Fruit fly (Drosophila melanogaster): Measurements from ENCODE around the gene sim.

DNA sequence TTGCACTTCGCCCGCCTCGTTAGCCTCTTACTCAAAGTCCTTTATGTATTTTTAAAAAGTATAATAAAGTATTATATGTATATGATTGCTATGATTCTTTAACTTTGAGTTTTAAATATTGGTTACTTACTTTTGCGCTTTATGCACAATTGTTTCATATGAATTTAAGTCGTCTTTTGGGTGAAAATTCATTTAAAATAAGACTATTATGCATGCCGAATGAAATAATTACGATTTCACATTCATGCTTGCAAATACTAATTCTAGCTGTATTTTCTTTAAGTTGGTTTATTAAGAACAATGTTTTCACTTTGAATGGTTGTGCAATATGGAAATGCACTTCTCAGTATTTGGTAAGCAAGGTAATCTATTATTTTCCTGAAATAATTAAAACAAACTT, 28.4 kb downstream of the sim start, which contains the start of gene CG43063:
- TF ChIP-seq psq (optimal IDR thresholded peaks at IDR 0.05): no peak
- no peak for TF ChIP-seq Myc (optimal IDR thresholded peaks at IDR 0.05)
- TF ChIP-seq Sin3A (optimal IDR thresholded peaks at IDR 0.05): no peak
- no peak for TF ChIP-seq ttk (optimal IDR thresholded peaks at IDR 0.05)
- no peak for TF ChIP-seq h (optimal IDR thresholded peaks at IDR 0.05)
- no peak for TF ChIP-seq insv (optimal IDR thresholded peaks at IDR 0.05)
